Fruit fly (Drosophila melanogaster) whole organism, embryonic: ENCODE results near the gene Art3.

Experiments used
- CG10147 ChIP-seq: fragments of 200-800 bp; sonication (Bioruptor generic); optimal IDR thresholded peaks from 2 replicates; lab custom pipeline; 2019; ENCODE audit warnings: missing biosample characterization, mild to moderate bottlenecking, missing genetic modification characterization, moderate library complexity
- CG16863 ChIP-seq: fragments of 200-800 bp; sonication (Bioruptor generic); optimal IDR thresholded peaks from 3 replicates; lab custom pipeline; 2016; ENCODE audit warnings: missing biosample characterization, missing genetic modification characterization
- CG7987 ChIP-seq: fragments of 200-800 bp; sonication (Bioruptor generic); optimal IDR thresholded peaks from 2 replicates; lab custom pipeline; 2018; ENCODE audit warnings: missing biosample characterization, mild to moderate bottlenecking, missing genetic modification characterization, moderate library complexity
- Dek ChIP-seq: fragments of 200-800 bp; sonication (Bioruptor generic); optimal IDR thresholded peaks from 3 replicates; lab custom pipeline; 2019; ENCODE audit warnings: missing biosample characterization, mild to moderate bottlenecking, missing genetic modification characterization, moderate library complexity
- Lhr ChIP-seq: fragments of 200-800 bp; sonication (Bioruptor generic); optimal IDR thresholded peaks from 3 replicates; lab custom pipeline; 2017; ENCODE audit warnings: mild to moderate bottlenecking, missing biosample characterization, missing genetic modification reagents, missing genetic modification characterization
- bab2 ChIP-seq: fragments of 200-800 bp; sonication (Bioruptor generic); optimal IDR thresholded peaks from 2 replicates; lab custom pipeline; 2016; ENCODE audit warnings: missing biosample characterization, missing genetic modification characterization
- corto ChIP-seq: fragments of 200-800 bp; sonication (Bioruptor generic); optimal IDR thresholded peaks from 2 replicates; lab custom pipeline; 2016; ENCODE audit warnings: missing biosample characterization, mild to moderate bottlenecking, missing genetic modification characterization, moderate library complexity
- schlank ChIP-seq: fragments of 200-800 bp; sonication (Bioruptor generic); optimal IDR thresholded peaks from 2 replicates; lab custom pipeline; 2018; ENCODE audit warnings: missing biosample characterization, mild to moderate bottlenecking, missing genetic modification characterization
- tll ChIP-seq, 2 experiments: fragments of 200-800 bp in 1 of 2; fragments of >200 bp in 1 of 2; sonication (Bioruptor generic) in 1 of 2; optimal IDR thresholded peaks; 2 replicates each; lab custom pipeline; 2017 to 2019; ENCODE audit warnings: missing biosample characterization in 2 of 2, missing genetic modification characterization in 2 of 2, mild to moderate bottlenecking in 1 of 2, moderate library complexity in 1 of 2

DNA sequence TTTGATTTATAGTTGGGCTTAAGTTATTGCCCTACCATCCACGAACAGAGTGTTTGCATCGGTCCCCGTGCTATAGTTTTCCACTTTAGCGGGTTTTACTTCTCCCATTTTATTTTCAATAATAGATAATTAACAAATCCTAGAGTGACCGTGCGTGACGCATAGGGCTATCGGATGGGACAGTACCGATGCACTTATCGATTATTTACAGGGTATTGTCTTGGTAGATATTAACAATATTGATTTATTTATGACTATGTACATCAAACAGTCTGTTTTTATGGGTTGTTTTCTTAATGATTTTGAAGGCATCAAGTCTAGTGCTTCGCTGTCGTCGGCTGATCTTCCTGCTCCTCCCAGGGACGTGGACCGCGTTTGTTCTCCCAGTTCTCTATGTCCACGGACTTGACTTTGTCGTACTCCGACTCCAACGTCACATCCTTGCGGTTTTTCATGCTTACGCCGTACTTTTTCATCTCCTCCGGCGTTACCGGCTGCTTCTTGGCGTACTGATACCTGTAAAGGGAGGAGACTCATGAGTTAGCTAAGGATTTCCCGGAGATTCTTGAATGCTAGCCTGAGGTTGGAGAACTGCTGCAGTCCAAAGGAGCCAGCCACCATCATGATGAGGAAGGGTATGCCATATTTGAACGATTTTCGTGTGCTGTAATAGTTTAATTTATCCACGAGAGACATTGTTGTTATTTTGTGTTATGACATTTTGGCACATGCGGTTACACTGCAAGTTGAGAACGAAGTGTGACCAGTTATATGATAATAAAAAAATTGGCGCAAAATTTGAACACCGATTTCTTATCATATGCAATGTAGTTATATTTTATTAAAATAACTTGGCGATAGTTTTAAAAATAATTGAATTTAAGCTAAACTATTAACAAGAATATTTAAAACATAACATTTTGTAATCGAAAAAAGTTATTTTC lies 49.0 kb upstream of the Art3 start, which contains the start of the genes MRG15 and Tm1:
- no peak for TF ChIP-seq Lhr (GFP tag; lab: Kevin White, UChicago)
- no peak for TF ChIP-seq tll (GFP tag; optimal IDR thresholded peaks at IDR 0.05; lab: Kevin White, UChicago)
- TF ChIP-seq CG10147: no peak
- TF ChIP-seq corto: no peak
- TF ChIP-seq CG7987 (GFP tag; lab: Kevin White, UChicago): no peak
- TF ChIP-seq bab2 (GFP tag; lab: Kevin White, UChicago): no peak
- TF ChIP-seq CG16863: no peak
- TF ChIP-seq Dek (tag; lab: Kevin White, UChicago): no peak
- no peak for TF ChIP-seq schlank (tag; lab: Kevin White, UChicago)
